Worm (Caenorhabditis elegans): ENCODE measurements around the gene ceh-63.
A peak's percentile ranks its signal among the peaks of the same experiment; 100 is the strongest.

ceh-63 gene

ce11 chrX:3655972-3656371 lies 17.9 kb downstream of the ceh-63 start, which contains the start of gene R11G1.7:
TSS of gene R11G1.7 (plus strand) at chrX:3656272.
- no peak for TF ChIP-seq F44E2.7 (GFP tag; IDR thresholded peaks at IDR 0.05)
- TF ChIP-seq nhr-11 (tag; optimal IDR thresholded peaks at IDR 0.05), result no peak
- no peak for TF ChIP-seq hif-1 (tag; optimal IDR thresholded peaks at IDR 0.05)
- no peak for TF ChIP-seq egl-27 (tag; optimal IDR thresholded peaks at IDR 0.05)
- TF ChIP-seq attf-4 (tag; optimal IDR thresholded peaks at IDR 0.05), result no peak
- TF ChIP-seq Y5F2A.4 (GFP tag; optimal IDR thresholded peaks at IDR 0.05), result no peak
- no peak for TF ChIP-seq ceh-32 (tag; optimal IDR thresholded peaks at IDR 0.05; ENCODE audit: poor library complexity)
- TF ChIP-seq lin-1 (GFP tag; IDR thresholded peaks at IDR 0.05), result no peak
- TF ChIP-seq lin-13 (GFP tag; optimal IDR thresholded peaks at IDR 0.05), result no peak
- no peak for TF ChIP-seq mes-2 (tag; optimal IDR thresholded peaks at IDR 0.05; ENCODE audit: poor library complexity, severe bottlenecking)

ce11 chrX:3654623-3655022 lies 19.2 kb downstream of the ceh-63 start, which contains the start of gene R11G1.11:
TSS of gene R11G1.11 (plus strand) at chrX:3654923.
- TF ChIP-seq dmd-8 (GFP tag; IDR thresholded peaks at IDR 0.05), result no peak
- TF ChIP-seq nhr-10 (tag; optimal IDR thresholded peaks at IDR 0.05), result no peak
- TF ChIP-seq set-16 (GFP tag; IDR thresholded peaks at IDR 0.05), result no peak
- TF ChIP-seq nhr-25 (tag; optimal IDR thresholded peaks at IDR 0.05; ENCODE audit: borderline replicate concordance, insufficient read depth), result no peak
- TF ChIP-seq saeg-2 (GFP tag; IDR thresholded peaks at IDR 0.05), result no peak
- TF ChIP-seq hmg-1.1 (GFP tag; IDR thresholded peaks at IDR 0.05), result no peak
- no peak for TF ChIP-seq zag-1 (tag; optimal IDR thresholded peaks at IDR 0.05)
- no peak for TF ChIP-seq nhr-77 (tag; optimal IDR thresholded peaks at IDR 0.05)
- no peak for TF ChIP-seq mxl-3 (GFP tag; optimal IDR thresholded peaks at IDR 0.05)
- TF ChIP-seq madf-9 (GFP tag; conservative IDR thresholded peaks at IDR 0.05), result no peak
- no peak for TF ChIP-seq lin-38 (GFP tag; IDR thresholded peaks at IDR 0.05)
- TF ChIP-seq tag-97 (GFP tag; IDR thresholded peaks at IDR 0.05), result no peak
- TF ChIP-seq daf-8 (GFP tag; IDR thresholded peaks at IDR 0.05), result no peak
- no peak for TF ChIP-seq lin-39 (tag; optimal IDR thresholded peaks at IDR 0.05)
- TF ChIP-seq pqm-1 (tag; optimal IDR thresholded peaks at IDR 0.05), result no peak
- no peak for TF ChIP-seq unc-62 (GFP tag; optimal IDR thresholded peaks at IDR 0.05 in 1 of 2)
- TF ChIP-seq unc-62 (tag; optimal IDR thresholded peaks at IDR 0.05), result no peak

- TF ChIP-seq nhr-10 (tag; optimal IDR thresholded peaks at IDR 0.05) (no peak), madf-9 (GFP tag; conservative IDR thresholded peaks at IDR 0.05) (0 out of 2 replicates have a peak, but pooled peaks have one; percentile 16), nhr-11 (tag; optimal IDR thresholded peaks at IDR 0.05) (no peak), lin-38 (GFP tag; IDR thresholded peaks at IDR 0.05) (no peak), php-3 (GFP tag; IDR thresholded peaks at IDR 0.05) (no peak), spr-3 (GFP tag; optimal IDR thresholded peaks at IDR 0.05) (no peak), dmd-6 (GFP tag; IDR thresholded peaks at IDR 0.05) (peak; percentile 55), mxl-3 (GFP tag; optimal IDR thresholded peaks at IDR 0.05) (peak; percentile 40), aha-1 (tag) (peak; percentile 9), mes-2 (tag; optimal IDR thresholded peaks at IDR 0.05; ENCODE audit: poor library complexity, severe bottlenecking) (peak; percentile 73), spr-1 (tag; optimal IDR thresholded peaks at IDR 0.05) (no peak), unc-62 (GFP tag; optimal IDR thresholded peaks at IDR 0.05 in 1 of 2) (peak in 1 of 2 experiments; percentile 35), unc-62 (tag; optimal IDR thresholded peaks at IDR 0.05) (no peak), daf-19 (GFP tag; conservative IDR thresholded peaks at IDR 0.05) (no peak), sdz-12 (GFP tag; optimal IDR thresholded peaks at IDR 0.05) (no peak), rbr-2 (tag; optimal IDR thresholded peaks at IDR 0.05) (peak; percentile 64), mep-1 (tag; optimal IDR thresholded peaks at IDR 0.05) (peak; percentile 77), T26A8.4 (GFP tag; IDR thresholded peaks at IDR 0.05) (peak; percentile 43; the same call in 1 of the 2 replicates), dve-1 (tag; optimal IDR thresholded peaks at IDR 0.05; ENCODE audit: insufficient read depth) (peak; percentile 56), nhr-77 (tag; optimal IDR thresholded peaks at IDR 0.05) (no peak), Y5F2A.4 (GFP tag; optimal IDR thresholded peaks at IDR 0.05) (no peak), dpl-1 (GFP tag; optimal IDR thresholded peaks at IDR 0.05) (peak; percentile 14), hlh-30 (tag; optimal IDR thresholded peaks at IDR 0.05; ENCODE audit: insufficient read depth) (peak; percentile 97), hlh-11 (tag; optimal IDR thresholded peaks at IDR 0.05) (peak; percentile 69), lin-1 (GFP tag; IDR thresholded peaks at IDR 0.05) (no peak), F26F4.8 (GFP tag; conservative IDR thresholded peaks at IDR 0.05) (no peak), mdl-1 (tag; optimal IDR thresholded peaks at IDR 0.05) (peak; percentile 33 to 88), ces-1 (GFP tag; optimal IDR thresholded peaks at IDR 0.05) (no peak)
Observed at ce11 chrX:3650100-3650809, 23.6 kb downstream of the ceh-63 start, which contains the start of the genes sax-1 and R11G1.2. TSS of gene sax-1 (minus strand) at chrX:3650150. TSS of gene R11G1.2 (plus strand) at chrX:3650614.
